Worm (Caenorhabditis elegans): Measurements from ENCODE around the gene pph-5.

DNA sequence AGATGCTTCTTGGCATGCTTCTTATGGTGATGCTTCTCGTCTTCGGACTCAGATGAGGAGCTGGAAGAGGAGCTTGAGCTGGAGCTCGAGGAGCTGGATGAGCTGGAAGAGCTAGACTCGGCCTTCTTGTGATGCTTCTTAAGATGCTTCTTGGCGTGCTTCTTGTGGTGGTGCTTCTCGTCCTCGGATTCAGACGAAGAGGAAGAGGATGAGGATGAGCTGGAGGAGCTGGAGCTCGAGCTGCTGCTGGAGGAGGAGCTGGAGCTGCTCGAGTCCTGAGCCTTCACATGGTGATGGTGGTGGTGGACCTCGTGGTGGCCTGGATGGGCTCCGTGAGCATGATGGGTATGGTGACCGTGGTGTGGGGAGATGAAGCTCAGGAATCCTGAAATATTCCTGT lies 12.5 kb downstream of the pph-5 start:
- TF ChIP-seq nhr-77 (tag; optimal IDR thresholded peaks at IDR 0.05) (no peak), aha-1 (tag) (no peak), ceh-62 (tag; optimal IDR thresholded peaks at IDR 0.05) (no peak), ces-1 (GFP tag; optimal IDR thresholded peaks at IDR 0.05) (no peak), T26A8.4 (GFP tag; IDR thresholded peaks at IDR 0.05) (no peak), madf-9 (GFP tag; conservative IDR thresholded peaks at IDR 0.05) (no peak), nhr-11 (tag; optimal IDR thresholded peaks at IDR 0.05) (no peak), fkh-10 (GFP tag; optimal IDR thresholded peaks at IDR 0.05) (no peak), lir-3 (tag; optimal IDR thresholded peaks at IDR 0.05) (no peak)
